Worm (Caenorhabditis elegans): Measurements from ENCODE around the gene C45H4.18.

DNA sequence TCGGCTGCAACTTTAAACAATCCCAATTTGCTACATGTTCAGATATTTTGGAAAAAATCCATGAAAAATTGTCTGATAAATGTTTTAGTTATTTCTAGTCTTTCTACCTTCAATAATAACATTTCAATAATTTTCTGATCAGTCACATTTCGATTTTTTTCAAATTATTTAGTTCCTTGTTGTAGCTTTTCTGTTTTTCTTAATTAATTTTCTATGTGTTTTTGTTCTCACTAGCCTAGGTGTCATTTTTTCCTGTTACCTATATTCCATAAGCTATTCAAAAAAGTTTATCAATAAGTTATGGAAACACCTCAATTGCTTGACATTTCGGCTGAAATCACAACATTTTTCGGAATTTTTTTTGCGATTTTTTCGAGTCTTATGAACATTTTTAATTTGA, 22.1 kb upstream of the C45H4.18 start, which contains the start of gene srbc-23:
- no peak for TF ChIP-seq snpc-4 (tag; optimal IDR thresholded peaks at IDR 0.05)
- no peak for TF ChIP-seq nhr-28 (tag; optimal IDR thresholded peaks at IDR 0.05)
- no peak for TF ChIP-seq lin-35 (GFP tag; optimal IDR thresholded peaks at IDR 0.05)
- no peak for TF ChIP-seq ama-1 (optimal IDR thresholded peaks at IDR 0.05)
- no peak for TF ChIP-seq nhr-71 (tag; optimal IDR thresholded peaks at IDR 0.05)
- TF ChIP-seq nhr-76 (tag; optimal IDR thresholded peaks at IDR 0.05) = no peak
- no peak for TF ChIP-seq ceh-88 (GFP tag; IDR thresholded peaks at IDR 0.05)
